Worm (Caenorhabditis elegans) whole organism, mixed stage, embryonic: ENCODE results near the gene pmt-2.
A peak's percentile ranks its signal among the peaks of the same experiment; 100 is the strongest.

Experiments used
- M03D4.4 ChIP-seq: sonication (generic microtip); optimal IDR thresholded peaks from 2 replicates; lab custom pipeline; 2017; ENCODE audit warnings: mild to moderate bottlenecking, missing genetic modification characterization, missing compliant biosample characterization
- bed-3 ChIP-seq: fragments of 200-800 bp; sonication (Bioruptor generic); optimal IDR thresholded peaks from 3 replicates; lab custom pipeline; 2018; ENCODE audit warnings: mild to moderate bottlenecking, missing genetic modification characterization, moderate library complexity, missing compliant biosample characterization
- blmp-1 ChIP-seq: fragments of 150-350 bp; optimal IDR thresholded peaks from 2 replicates; lab custom pipeline; 2014; ENCODE audit warnings: missing biosample characterization, missing genetic modification characterization
- ceh-39 ChIP-seq: fragments of 150-350 bp; optimal IDR thresholded peaks from 2 replicates; lab custom pipeline; 2014; ENCODE audit warnings: missing biosample characterization, missing genetic modification characterization
- ceh-43 ChIP-seq: fragments of 200-800 bp; sonication (Bioruptor generic); optimal IDR thresholded peaks from 2 replicates; lab custom pipeline; 2018; ENCODE audit warnings: mild to moderate bottlenecking, missing genetic modification characterization, moderate library complexity, missing compliant biosample characterization
- ceh-83 ChIP-seq: fragments of 200-800 bp; sonication (Bioruptor generic); optimal IDR thresholded peaks from 2 replicates; lab custom pipeline; 2018; ENCODE audit warnings: mild to moderate bottlenecking, missing genetic modification characterization, missing compliant biosample characterization
- cnd-1 ChIP-seq: fragments of 200-800 bp; sonication (Bioruptor generic); optimal IDR thresholded peaks from 2 replicates; lab custom pipeline; 2018; ENCODE audit warnings: mild to moderate bottlenecking, missing genetic modification characterization, missing compliant biosample characterization
- drap-1 ChIP-seq: fragments of 200-800 bp; sonication (Bioruptor generic); optimal IDR thresholded peaks from 3 replicates; lab custom pipeline; 2018; ENCODE audit warnings: mild to moderate bottlenecking, missing genetic modification characterization, missing compliant biosample characterization
- elt-1 ChIP-seq: sonication (generic microtip); optimal IDR thresholded peaks from 2 replicates; lab custom pipeline; 2017; ENCODE audit warnings: missing genetic modification characterization, mild to moderate bottlenecking, missing compliant biosample characterization, antibody characterized with exemption, moderate library complexity, borderline replicate concordance; ENCODE audit not compliant: insufficient read depth
- ham-2 ChIP-seq: fragments of 200-800 bp; sonication (Bioruptor generic); optimal IDR thresholded peaks from 2 replicates; lab custom pipeline; 2018; ENCODE audit warnings: mild to moderate bottlenecking, missing genetic modification characterization, missing compliant biosample characterization
- hlh-1 ChIP-seq: fragments of 150-350 bp; optimal IDR thresholded peaks from 2 replicates; lab custom pipeline; 2014; ENCODE audit warnings: missing biosample characterization, missing genetic modification reagents, missing genetic modification characterization
- lin-13 ChIP-seq: fragments of 150-350 bp; optimal IDR thresholded peaks from 2 replicates; lab custom pipeline; 2014; ENCODE audit warnings: missing biosample characterization, missing genetic modification characterization
- lin-32 ChIP-seq: fragments of 200-800 bp; sonication (Bioruptor generic); optimal IDR thresholded peaks from 2 replicates; lab custom pipeline; 2018; ENCODE audit warnings: mild to moderate bottlenecking, missing genetic modification characterization, missing compliant biosample characterization
- mab-5 ChIP-seq: fragments of 150-350 bp; optimal IDR thresholded peaks from 2 replicates; lab custom pipeline; 2014; ENCODE audit warnings: missing biosample characterization, missing genetic modification characterization
- mls-2 ChIP-seq: sonication (generic microtip); optimal IDR thresholded peaks from 2 replicates; lab custom pipeline; 2016; ENCODE audit warnings: mild to moderate bottlenecking, missing genetic modification characterization, moderate library complexity, missing compliant biosample characterization
- nhr-12 ChIP-seq: fragments of 150-350 bp; optimal IDR thresholded peaks from 2 replicates; lab custom pipeline; 2014; ENCODE audit warnings: missing biosample characterization, missing genetic modification characterization
- nhr-2 ChIP-seq: fragments of 150-350 bp; optimal IDR thresholded peaks from 2 replicates; lab custom pipeline; 2014; ENCODE audit warnings: missing biosample characterization, missing genetic modification characterization
- nhr-237 ChIP-seq: fragments of 150-350 bp; optimal IDR thresholded peaks from 2 replicates; lab custom pipeline; 2014; ENCODE audit warnings: missing biosample characterization, missing genetic modification characterization
- nhr-28 ChIP-seq: fragments of 150-350 bp; optimal IDR thresholded peaks from 2 replicates; lab custom pipeline; 2014; ENCODE audit warnings: missing biosample characterization, missing genetic modification characterization
- nhr-76 ChIP-seq: sonication (generic microtip); optimal IDR thresholded peaks from 2 replicates; lab custom pipeline; 2017; ENCODE audit warnings: missing biosample characterization, missing genetic modification characterization
- pha-4 ChIP-seq: fragments of 150-350 bp; optimal IDR thresholded peaks from 2 replicates; lab custom pipeline; 2018; ENCODE audit warnings: missing biosample characterization, missing genetic modification reagents, missing genetic modification characterization
- sem-2 ChIP-seq: fragments of 200-800 bp; sonication (Bioruptor generic); optimal IDR thresholded peaks from 2 replicates; lab custom pipeline; 2018; ENCODE audit warnings: mild to moderate bottlenecking, missing genetic modification characterization, missing compliant biosample characterization
- snpc-4 ChIP-seq: fragments of 150-350 bp; optimal IDR thresholded peaks from 2 replicates; lab custom pipeline; 2014; ENCODE audit warnings: missing biosample characterization, missing genetic modification characterization
- sptf-1 ChIP-seq: sonication (generic microtip); optimal IDR thresholded peaks from 2 replicates; lab custom pipeline; 2017; ENCODE audit warnings: mild to moderate bottlenecking, missing genetic modification characterization, moderate library complexity, missing compliant biosample characterization
- tbx-8 ChIP-seq: fragments of 200-800 bp; sonication (Bioruptor generic); optimal IDR thresholded peaks from 2 replicates; lab custom pipeline; 2018; ENCODE audit warnings: mild to moderate bottlenecking, missing genetic modification characterization, moderate library complexity, missing compliant biosample characterization
- unc-120 ChIP-seq: sonication (generic microtip); optimal IDR thresholded peaks from 2 replicates; lab custom pipeline; 2017; ENCODE audit warnings: missing genetic modification characterization, missing compliant biosample characterization; ENCODE audit not compliant: poor library complexity, severe bottlenecking
- unc-39 ChIP-seq: fragments of 150-350 bp; optimal IDR thresholded peaks from 2 replicates; lab custom pipeline; 2014; ENCODE audit warnings: missing biosample characterization, missing genetic modification characterization
- unc-62 ChIP-seq: fragments of 150-350 bp; optimal IDR thresholded peaks from 2 replicates; lab custom pipeline; 2014; ENCODE audit warnings: missing biosample characterization, missing genetic modification reagents, missing genetic modification characterization
- zip-8 ChIP-seq: fragments of 150-350 bp; optimal IDR thresholded peaks from 2 replicates; lab custom pipeline; 2014; ENCODE audit warnings: missing biosample characterization, missing genetic modification characterization
- ztf-11 ChIP-seq: fragments of 150-350 bp; optimal IDR thresholded peaks from 2 replicates; lab custom pipeline; 2014; ENCODE audit warnings: missing biosample characterization, missing genetic modification characterization

Gene pmt-2

ce11 chrV:4642691-4643090 lies 14.3 kb downstream of the pmt-2 start, which contains the start of gene soc-1:
Gene soc-1 (plus strand): TSS chrV:4642952.
- TF ChIP-seq bed-3 (GFP tag; lab: Kevin White, UChicago) (no peak), ceh-83 (no peak), ceh-43 (no peak), ham-2 (GFP tag; lab: Kevin White, UChicago) (no peak), hlh-1 (tag; lab: Kevin White, UChicago) (no peak), pha-4 (tag; lab: Kevin White, UChicago) (no peak), nhr-237 (tag; lab: Kevin White, UChicago) (no peak), M03D4.4 (no peak), ztf-11 (tag; lab: Kevin White, UChicago) (no peak), nhr-76 (tag; lab: Kevin White, UChicago) (no peak), sptf-1 (tag; lab: Kevin White, UChicago) (no peak)

- TF ChIP-seq nhr-237 (tag; lab: Kevin White, UChicago) (peak; percentile 55), mls-2 (no peak)
These were observed 19.0 kb downstream of the pmt-2 start for ce11 chrV:4647279-4647819.

- peak; percentile 34 for TF ChIP-seq M03D4.4
- peak; percentile 14 for TF ChIP-seq sem-2 (GFP tag; lab: Kevin White, UChicago)
- TF ChIP-seq unc-120 (tag; lab: Kevin White, UChicago): peak; percentile 18
- TF ChIP-seq drap-1 (GFP tag; lab: Kevin White, UChicago): peak; percentile 15
- peak; percentile 68 for TF ChIP-seq mls-2
- peak; percentile 23 for TF ChIP-seq lin-32 (GFP tag; lab: Kevin White, UChicago)
- no peak for TF ChIP-seq hlh-1 (tag; lab: Kevin White, UChicago)
- peak; percentile 64 for TF ChIP-seq sptf-1 (tag; lab: Kevin White, UChicago)
- TF ChIP-seq blmp-1 (tag; lab: Kevin White, UChicago): no peak
- TF ChIP-seq bed-3 (GFP tag; lab: Kevin White, UChicago): peak; percentile 57
- no peak for TF ChIP-seq ceh-39 (tag; lab: Kevin White, UChicago)
- TF ChIP-seq, all 35 proteins: peak for 8
These were observed 19.5 kb downstream of the pmt-2 start, which contains the start of gene F41F3.3 for ce11 chrV:4647857-4648256. Gene F41F3.3 (minus strand): TSS chrV:4648239.

DNA sequence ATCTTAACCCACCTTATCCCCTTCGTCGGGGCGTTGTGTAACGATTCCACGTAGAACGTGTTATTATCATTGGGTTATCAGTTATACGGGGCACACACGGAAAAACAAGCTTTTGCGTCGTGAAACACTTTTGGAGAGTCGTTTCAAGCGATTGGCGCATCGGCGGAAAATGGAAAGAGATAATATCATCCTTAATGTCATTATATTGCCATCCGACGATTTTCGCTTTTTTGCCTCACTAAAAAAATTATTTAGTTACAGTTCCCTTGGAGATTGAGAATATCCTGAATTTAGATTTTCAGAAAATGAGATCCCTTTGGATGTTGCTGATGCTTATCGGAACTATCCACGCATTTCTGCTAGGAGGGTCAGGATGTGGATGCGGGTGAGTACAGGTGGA lies 20.1 kb downstream of the pmt-2 start, which contains the start of gene F41F3.8:
Gene F41F3.8, plus strand, starts transcription at position 301 of the 400 bp plus-strand sequence.
- TF ChIP-seq nhr-237 (tag; lab: Kevin White, UChicago) (no peak), hlh-1 (tag; lab: Kevin White, UChicago) (no peak), nhr-2 (tag; lab: Kevin White, UChicago) (no peak), bed-3 (GFP tag; lab: Kevin White, UChicago) (no peak), lin-13 (no peak), ztf-11 (tag; lab: Kevin White, UChicago) (no peak), blmp-1 (tag; lab: Kevin White, UChicago) (no peak)

DNA sequence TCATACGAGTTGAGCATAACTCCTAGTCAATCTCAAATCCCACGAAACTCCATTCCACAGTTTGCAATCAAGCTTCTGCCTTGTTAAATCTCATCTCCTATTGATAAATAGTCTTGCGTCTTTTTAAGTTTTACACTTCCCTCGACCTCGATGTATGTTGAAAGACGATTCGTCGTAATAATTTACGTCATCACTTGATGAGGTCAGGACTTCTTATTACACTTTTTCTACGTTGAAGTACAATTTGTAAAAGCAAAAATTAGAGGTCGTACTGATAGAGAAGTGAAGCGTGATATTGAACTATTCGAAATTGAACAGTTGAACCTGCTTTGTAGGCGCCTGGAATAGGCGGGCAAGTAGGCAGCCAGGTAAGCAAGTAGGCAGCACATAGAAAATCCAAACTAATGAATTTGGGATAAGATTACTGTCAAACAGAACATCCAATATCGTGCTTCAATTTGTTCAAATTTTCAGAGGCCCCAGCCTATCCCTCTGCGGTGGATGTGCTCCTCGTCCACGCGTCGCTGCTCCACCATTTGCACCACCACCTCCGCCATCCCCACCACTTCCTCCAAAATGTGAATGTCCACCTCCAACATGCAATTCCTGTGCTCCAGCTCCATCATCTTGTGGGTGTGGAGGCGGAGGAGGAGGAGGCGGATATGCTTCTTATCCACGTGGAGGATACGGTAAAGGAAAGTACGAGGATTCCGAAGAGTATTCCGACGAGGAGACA lies 21.4 kb downstream of the pmt-2 start:
- TF ChIP-seq tbx-8: no peak
- TF ChIP-seq snpc-4: no peak
- TF ChIP-seq pha-4 (tag; lab: Kevin White, UChicago): no peak
- TF ChIP-seq mls-2: no peak
- no peak for TF ChIP-seq nhr-28
- no peak for TF ChIP-seq sem-2 (GFP tag; lab: Kevin White, UChicago)
- TF ChIP-seq lin-32 (GFP tag; lab: Kevin White, UChicago): no peak
- no peak for TF ChIP-seq unc-120 (tag; lab: Kevin White, UChicago)
- TF ChIP-seq mab-5 (tag; lab: Kevin White, UChicago): no peak
- no peak for TF ChIP-seq lin-13
- no peak for TF ChIP-seq cnd-1 (tag; lab: Kevin White, UChicago)
- no peak for TF ChIP-seq hlh-1 (tag; lab: Kevin White, UChicago)
- no peak for TF ChIP-seq ham-2 (GFP tag; lab: Kevin White, UChicago)
- no peak for TF ChIP-seq bed-3 (GFP tag; lab: Kevin White, UChicago)
- TF ChIP-seq nhr-2 (tag; lab: Kevin White, UChicago): no peak
- TF ChIP-seq blmp-1 (tag; lab: Kevin White, UChicago): no peak
- no peak for TF ChIP-seq unc-39 (tag; lab: Kevin White, UChicago)

DNA sequence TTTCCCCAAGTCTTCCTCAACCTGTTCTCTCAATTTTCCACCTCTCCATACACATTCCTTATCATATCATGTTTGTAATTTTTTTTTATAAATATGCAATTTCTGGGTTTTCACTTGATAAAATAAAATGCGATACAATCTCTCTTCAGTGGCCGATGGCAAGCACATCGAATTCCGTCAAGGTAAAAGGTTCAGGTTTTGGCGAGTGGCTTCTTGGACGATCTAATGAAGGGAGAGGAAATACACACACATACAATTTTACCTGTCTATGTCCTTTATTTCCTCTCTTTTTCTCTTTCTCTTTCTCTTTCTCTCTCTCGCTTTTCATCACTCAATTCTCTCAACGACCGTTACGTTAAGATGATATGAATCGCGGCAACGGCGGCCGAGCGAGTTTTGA lies 23.1 kb downstream of the pmt-2 start:
- TF ChIP-seq sptf-1 (tag; lab: Kevin White, UChicago): no peak
- TF ChIP-seq ham-2 (GFP tag; lab: Kevin White, UChicago): peak; percentile 20
- TF ChIP-seq ceh-43: no peak
- TF ChIP-seq unc-62: no peak
- TF ChIP-seq zip-8 (tag; lab: Kevin White, UChicago): no peak
- TF ChIP-seq nhr-12: no peak
- TF ChIP-seq elt-1 (tag; lab: Kevin White, UChicago): peak; percentile 53
- no peak for TF ChIP-seq unc-120 (tag; lab: Kevin White, UChicago)
- TF ChIP-seq nhr-76 (tag; lab: Kevin White, UChicago): no peak
- no peak for TF ChIP-seq nhr-28
- TF ChIP-seq tbx-8: no peak
- TF ChIP-seq ceh-39 (tag; lab: Kevin White, UChicago): no peak
